Worm (Caenorhabditis elegans): ENCODE data around the gene H01G02.4.

The H01G02.4 gene

DNA sequence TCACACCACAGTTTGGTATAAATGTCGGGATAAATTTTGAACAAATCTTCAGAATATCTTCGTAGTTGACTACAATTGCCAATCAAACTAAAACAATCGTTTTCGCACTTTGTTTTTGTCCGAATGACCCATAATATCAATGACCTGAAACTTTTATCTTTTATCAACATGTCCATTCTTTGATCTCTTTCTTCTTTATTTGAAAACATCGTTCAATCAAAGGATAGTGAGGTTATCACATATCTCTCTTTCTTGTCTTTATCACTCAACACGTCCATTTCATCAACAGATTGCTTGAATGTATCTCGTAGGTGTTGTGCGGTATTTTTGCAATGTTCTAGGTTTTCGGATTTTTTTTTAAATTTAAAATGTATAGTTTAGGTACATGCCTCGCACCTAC, 6.1 kb upstream of the H01G02.4 start:
- TF ChIP-seq nhr-12 (tag; optimal IDR thresholded peaks at IDR 0.05) (no peak), ceh-82 (tag; optimal IDR thresholded peaks at IDR 0.05) (no peak), sem-4 (tag; optimal IDR thresholded peaks at IDR 0.05) (no peak), ztf-11 (tag; optimal IDR thresholded peaks at IDR 0.05) (no peak), gmeb-1 (tag; optimal IDR thresholded peaks at IDR 0.05) (no peak), fos-1 (tag; optimal IDR thresholded peaks at IDR 0.05) (peak; percentile 22), crh-2 (tag; optimal IDR thresholded peaks at IDR 0.05) (peak; percentile 21), nhr-11 (tag; optimal IDR thresholded peaks at IDR 0.05) (no peak), C34F6.9 (tag; optimal IDR thresholded peaks at IDR 0.05) (no peak), unc-39 (tag; optimal IDR thresholded peaks at IDR 0.05) (no peak), snpc-4 (tag; optimal IDR thresholded peaks at IDR 0.05) (no peak), unc-55 (GFP tag; optimal IDR thresholded peaks at IDR 0.05) (no peak), nhr-237 (tag; optimal IDR thresholded peaks at IDR 0.05) (no peak), mbf-1 (tag; optimal IDR thresholded peaks at IDR 0.05) (no peak), blmp-1 (tag; optimal IDR thresholded peaks at IDR 0.05; ENCODE audit: insufficient read depth) (peak; percentile 17), ZK546.5 (tag; optimal IDR thresholded peaks at IDR 0.05) (no peak), sma-9 (GFP tag; optimal IDR thresholded peaks at IDR 0.05) (peak; percentile 81), sma-9 (tag; optimal IDR thresholded peaks at IDR 0.05) (no peak), unc-62 (GFP tag; optimal IDR thresholded peaks at IDR 0.05) (no peak), alr-1 (tag; optimal IDR thresholded peaks at IDR 0.05) (no peak), lin-13 (GFP tag; optimal IDR thresholded peaks at IDR 0.05) (no peak), nhr-129 (tag; optimal IDR thresholded peaks at IDR 0.05) (no peak), nhr-21 (tag; optimal IDR thresholded peaks at IDR 0.05) (peak; percentile 39), Y55F3AM.14 (GFP tag; optimal IDR thresholded peaks at IDR 0.05) (no peak), nhr-77 (tag; optimal IDR thresholded peaks at IDR 0.05) (no peak), aly-2 (tag; optimal IDR thresholded peaks at IDR 0.05) (no peak), nhr-10 (tag; optimal IDR thresholded peaks at IDR 0.05) (no peak), ztf-1 (GFP tag; conservative IDR thresholded peaks at IDR 0.05) (no peak), ceh-16 (tag; optimal IDR thresholded peaks at IDR 0.05) (no peak), elt-3 (tag; optimal IDR thresholded peaks at IDR 0.05) (no peak), lsy-2 (tag; optimal IDR thresholded peaks at IDR 0.05) (peak in 1 of 2 experiments; percentile 1), F13H6.1 (tag; optimal IDR thresholded peaks at IDR 0.05) (no peak), dmd-4 (tag; optimal IDR thresholded peaks at IDR 0.05) (no peak), ztf-4 (tag; optimal IDR thresholded peaks at IDR 0.05) (no peak), R02D3.7 (tag; optimal IDR thresholded peaks at IDR 0.05) (no peak), zag-1 (tag; optimal IDR thresholded peaks at IDR 0.05) (no peak), mab-5 (tag; optimal IDR thresholded peaks at IDR 0.05) (no peak), lin-39 (tag; optimal IDR thresholded peaks at IDR 0.05) (no peak), ama-1 (optimal IDR thresholded peaks at IDR 0.05) (no peak), nhr-6 (tag; optimal IDR thresholded peaks at IDR 0.05) (no peak)

- TF ChIP-seq mdl-1 (tag; optimal IDR thresholded peaks at IDR 0.05) = no peak
- no peak for TF ChIP-seq C34F6.9 (tag; optimal IDR thresholded peaks at IDR 0.05)
- TF ChIP-seq blmp-1 (tag; optimal IDR thresholded peaks at IDR 0.05; ENCODE audit: insufficient read depth) = no peak
- no peak for TF ChIP-seq peb-1 (tag; optimal IDR thresholded peaks at IDR 0.05)
- no peak for TF ChIP-seq ZK546.5 (tag; optimal IDR thresholded peaks at IDR 0.05)
- no peak for TF ChIP-seq mab-5 (tag; optimal IDR thresholded peaks at IDR 0.05)
- no peak for TF ChIP-seq nhr-25 (tag; optimal IDR thresholded peaks at IDR 0.05)
- no peak for TF ChIP-seq nhr-23 (tag; optimal IDR thresholded peaks at IDR 0.05)
- TF ChIP-seq unc-62 (GFP tag; optimal IDR thresholded peaks at IDR 0.05) = no peak
- TF ChIP-seq mbf-1 (tag; optimal IDR thresholded peaks at IDR 0.05) = no peak
- TF ChIP-seq lin-11 (tag; optimal IDR thresholded peaks at IDR 0.05) = no peak
- TF ChIP-seq sma-9 (GFP tag; optimal IDR thresholded peaks at IDR 0.05) = no peak
- TF ChIP-seq sma-9 (tag; optimal IDR thresholded peaks at IDR 0.05) = no peak
- TF ChIP-seq ceh-16 (tag; optimal IDR thresholded peaks at IDR 0.05) = no peak
- no peak for TF ChIP-seq ceh-82 (tag; optimal IDR thresholded peaks at IDR 0.05)
- no peak for TF ChIP-seq R02D3.7 (tag; optimal IDR thresholded peaks at IDR 0.05)
- no peak for TF ChIP-seq alr-1 (tag; optimal IDR thresholded peaks at IDR 0.05)
- TF ChIP-seq gmeb-1 (tag; optimal IDR thresholded peaks at IDR 0.05) = no peak
- no peak for TF ChIP-seq zag-1 (tag; optimal IDR thresholded peaks at IDR 0.05)
- no peak for TF ChIP-seq nhr-77 (tag; optimal IDR thresholded peaks at IDR 0.05)
Measured at ce11 chrIV:11804053-11804452, 1.1 kb upstream of the H01G02.4 start, which contains the start of gene H01G02.1. H01G02.1 (minus strand) TSS chrIV:11804153.

Measured in whole organism, L2 larva.